Worm (Caenorhabditis elegans) whole organism, midembryonic: Measurements from ENCODE around the gene C16C8.7.

Experiments used
- T22C8.4 ChIP-seq: fragments of 200-800 bp; sonication (Bioruptor generic); IDR thresholded peaks from 2 replicates; pipeline ENCODE4 v1.3.6; 2022; ENCODE audit warnings: missing genetic modification characterization, missing compliant biosample characterization
- cog-1 ChIP-seq: sonication (generic microtip); optimal IDR thresholded peaks from 2 replicates; lab custom pipeline; 2016; ENCODE audit warnings: missing genetic modification characterization, missing compliant biosample characterization
- flt-1 ChIP-seq: fragments of 200-800 bp; sonication (Bioruptor generic); IDR thresholded peaks from 2 replicates; pipeline ENCODE4 v1.3.6; 2022; ENCODE audit warnings: missing genetic modification characterization, missing compliant biosample characterization
- klf-2 ChIP-seq: fragments of 200-800 bp; sonication (Bioruptor generic); conservative IDR thresholded peaks from 2 replicates; pipeline ENCODE4 v1.3.6; 2022; ENCODE audit warnings: missing genetic modification reagents, missing genetic modification characterization, missing compliant biosample characterization
- med-1 ChIP-seq: sonication (generic microtip); optimal IDR thresholded peaks from 2 replicates; lab custom pipeline; 2017; ENCODE audit warnings: missing genetic modification characterization, mild to moderate bottlenecking, missing compliant biosample characterization, antibody characterized with exemption, missing genetic modification reagents; ENCODE audit not compliant: insufficient read depth
- ref-1 ChIP-seq: fragments of 200-800 bp; sonication (Bioruptor generic); conservative IDR thresholded peaks from 2 replicates; pipeline ENCODE4 v1.3.6; 2022; ENCODE audit warnings: missing genetic modification reagents, missing genetic modification characterization, missing compliant biosample characterization
- tab-1 ChIP-seq: fragments of 200-800 bp; sonication (Bioruptor generic); IDR thresholded peaks from 2 replicates; pipeline ENCODE4 v1.3.6; 2022; ENCODE audit warnings: missing genetic modification characterization, missing compliant biosample characterization

DNA sequence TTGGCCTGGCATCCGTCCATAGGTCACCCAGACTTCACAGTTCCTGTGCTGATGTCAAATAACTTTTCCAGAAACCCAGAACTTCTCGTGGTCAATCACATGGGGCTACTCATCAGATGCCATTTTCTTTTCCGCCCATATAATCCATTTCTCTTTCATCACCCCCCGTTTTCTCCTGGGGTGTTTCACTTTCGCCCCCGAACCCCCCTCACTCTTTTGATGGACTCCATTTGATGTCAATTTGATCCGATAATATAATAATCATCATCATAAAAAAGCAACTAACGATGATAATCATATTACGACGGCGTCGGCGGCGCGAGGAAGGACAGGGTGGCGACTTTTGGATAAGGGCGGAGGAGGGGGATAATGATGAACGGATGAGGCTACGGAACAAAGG is 21.7 kb downstream of the C16C8.7 start:
- TF ChIP-seq klf-2 (GFP tag; lab: Robert Waterston, UW) (no peak), med-1 (GFP tag; lab: Kevin White, UChicago) (no peak), T22C8.4 (GFP tag; lab: Robert Waterston, UW) (no peak), flt-1 (GFP tag; lab: Robert Waterston, UW) (no peak), tab-1 (GFP tag; lab: Robert Waterston, UW) (no peak), cog-1 (no peak), ref-1 (GFP tag; lab: Robert Waterston, UW) (no peak)
